Worm (Caenorhabditis elegans): ENCODE data around the gene pax-3.

Gene pax-3

DNA sequence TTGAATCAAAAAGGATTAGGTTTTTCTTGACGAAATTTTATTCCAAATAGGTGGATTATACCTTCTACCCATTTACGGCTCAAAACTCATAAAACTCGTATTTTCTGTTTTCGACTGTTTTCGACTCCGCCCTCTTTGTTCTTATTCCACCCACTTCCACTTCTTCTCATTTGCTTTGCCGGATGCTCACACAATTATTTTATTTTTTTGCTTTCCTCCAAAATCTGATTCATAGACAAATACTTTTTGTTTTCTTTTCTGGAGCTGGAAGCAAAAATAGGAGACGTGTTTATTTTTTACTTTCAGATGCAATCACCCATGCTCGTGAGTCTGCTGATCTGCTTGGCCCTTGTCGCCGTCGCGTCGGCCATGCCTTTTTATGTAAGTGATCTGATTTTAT lies 8.7 kb downstream of the pax-3 start, which contains the start of gene nlp-63:
Gene nlp-63 (plus strand): TSS at position 301 of the 400 bp plus-strand sequence.
- TF ChIP-seq nhr-47 (tag; optimal IDR thresholded peaks at IDR 0.05) (no peak), tbx-2 (tag; optimal IDR thresholded peaks at IDR 0.05) (no peak), fos-1 (tag; optimal IDR thresholded peaks at IDR 0.05) (no peak), dpl-1 (GFP tag; optimal IDR thresholded peaks at IDR 0.05) (no peak), efl-3 (GFP tag; optimal IDR thresholded peaks at IDR 0.05) (no peak), aha-1 (tag; optimal IDR thresholded peaks at IDR 0.05) (no peak), nhr-12 (tag; optimal IDR thresholded peaks at IDR 0.05) (no peak), fkh-8 (tag; optimal IDR thresholded peaks at IDR 0.05) (no peak), unc-130 (tag; optimal IDR thresholded peaks at IDR 0.05) (no peak), ceh-8 (GFP tag; optimal IDR thresholded peaks at IDR 0.05) (no peak)

DNA sequence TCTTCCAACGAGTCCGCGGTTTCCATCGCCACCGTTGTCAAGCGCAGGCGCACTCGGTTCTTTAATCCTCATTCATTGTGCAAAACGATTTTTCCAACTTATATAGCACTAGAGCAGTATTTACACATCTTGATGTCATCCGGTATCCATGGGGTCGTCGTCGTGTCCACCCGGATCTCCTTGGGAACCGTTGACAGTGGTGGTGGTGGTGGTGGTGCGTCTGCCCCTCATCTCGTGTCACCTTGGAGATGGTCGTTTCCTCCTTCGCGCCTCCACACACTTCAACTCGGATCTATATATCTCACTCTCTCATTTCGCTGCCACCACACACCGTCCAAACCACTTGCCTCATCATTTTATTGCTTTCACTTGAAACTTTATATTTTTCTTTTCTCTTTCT lies 16.4 kb downstream of the pax-3 start:
- peak; percentile 63 for TF ChIP-seq fkh-8 (tag; optimal IDR thresholded peaks at IDR 0.05)
- no peak for TF ChIP-seq ets-5 (GFP tag; IDR thresholded peaks at IDR 0.05)

DNA sequence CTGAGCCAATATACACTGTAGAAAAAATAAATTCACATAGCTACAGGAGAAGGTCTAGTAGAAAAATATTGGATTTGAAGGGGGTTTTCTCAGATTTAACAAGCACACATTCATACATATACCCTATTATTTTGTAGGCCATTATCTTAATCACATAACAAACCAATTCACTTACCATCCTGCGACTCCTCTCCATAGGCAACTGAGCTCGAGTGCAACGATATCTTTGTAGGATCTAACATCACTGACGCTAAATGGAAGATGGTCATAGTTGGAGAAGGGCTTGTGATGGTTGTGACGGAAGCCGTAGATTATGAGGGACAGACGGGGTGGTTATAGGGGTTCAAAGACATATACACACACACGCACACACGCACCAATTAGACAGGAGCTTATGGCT lies 17.8 kb downstream of the pax-3 start:
- TF ChIP-seq efl-1 (optimal IDR thresholded peaks at IDR 0.05) = no peak
- TF ChIP-seq efl-1 (GFP tag; optimal IDR thresholded peaks at IDR 0.05 in 1 of 2) = peak in 1 of 2 experiments; percentile 59
- TF ChIP-seq lir-3 (tag; optimal IDR thresholded peaks at IDR 0.05; ENCODE audit: poor library complexity) = no peak

DNA sequence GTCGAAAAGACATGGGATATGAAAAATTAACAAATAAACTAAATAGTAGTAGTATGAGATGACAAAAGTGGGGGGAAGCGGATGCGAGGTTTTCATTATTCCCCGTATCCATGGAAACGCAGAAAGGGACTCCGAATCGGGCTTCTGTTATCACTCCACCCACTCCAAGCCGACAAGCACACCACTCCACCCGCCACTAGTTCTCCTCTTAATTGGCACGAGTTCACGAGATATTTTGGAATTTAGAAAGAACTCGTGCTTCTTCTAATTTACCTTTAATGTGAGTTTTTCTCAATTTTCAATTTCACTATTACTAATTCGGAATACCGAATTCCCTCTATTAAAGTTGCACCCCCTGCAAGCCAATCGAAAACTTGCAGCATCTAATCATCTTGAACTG lies 20.0 kb downstream of the pax-3 start:
- no peak for TF ChIP-seq hpl-2 (GFP tag; optimal IDR thresholded peaks at IDR 0.05)
- TF ChIP-seq nhr-28 (tag; optimal IDR thresholded peaks at IDR 0.05) = no peak
- no peak for TF ChIP-seq ets-5 (GFP tag; IDR thresholded peaks at IDR 0.05)
- TF ChIP-seq elt-2 (tag; optimal IDR thresholded peaks at IDR 0.05) = no peak
- no peak for TF ChIP-seq unc-98 (GFP tag; IDR thresholded peaks at IDR 0.05)
- peak; percentile 37 for TF ChIP-seq dsc-1 (tag; optimal IDR thresholded peaks at IDR 0.05)
- TF ChIP-seq fkh-8 (tag; optimal IDR thresholded peaks at IDR 0.05) = peak; percentile 57

DNA sequence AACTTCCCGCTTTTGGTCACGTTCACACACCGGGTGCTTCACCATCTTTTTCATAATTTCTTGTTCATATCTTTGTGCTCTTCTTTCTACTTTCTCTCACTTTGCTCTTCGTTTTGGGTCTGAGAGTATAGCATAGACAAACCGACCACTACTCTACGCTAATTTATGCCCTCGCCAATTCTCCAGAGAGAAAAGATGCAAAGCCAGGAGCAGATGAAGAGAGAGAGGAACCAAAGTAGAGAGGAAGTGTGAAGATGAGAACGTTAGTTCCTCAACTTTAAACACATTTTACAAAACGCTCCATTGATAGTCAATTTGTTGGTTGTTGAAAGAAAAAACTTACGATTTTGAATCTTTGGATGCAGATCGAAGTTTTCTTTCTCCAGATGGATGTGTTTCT lies 21.4 kb downstream of the pax-3 start:
- TF ChIP-seq efl-1 (optimal IDR thresholded peaks at IDR 0.05) (no peak), efl-1 (GFP tag; optimal IDR thresholded peaks at IDR 0.05 in 1 of 2) (peak in 1 of 2 experiments; percentile 91), nhr-20 (tag; optimal IDR thresholded peaks at IDR 0.05) (no peak), C16A3.4 (tag; optimal IDR thresholded peaks at IDR 0.05) (no peak), mdl-1 (tag; optimal IDR thresholded peaks at IDR 0.05) (no peak), ceh-8 (GFP tag; optimal IDR thresholded peaks at IDR 0.05) (no peak), mef-2 (tag; optimal IDR thresholded peaks at IDR 0.05) (no peak)

DNA sequence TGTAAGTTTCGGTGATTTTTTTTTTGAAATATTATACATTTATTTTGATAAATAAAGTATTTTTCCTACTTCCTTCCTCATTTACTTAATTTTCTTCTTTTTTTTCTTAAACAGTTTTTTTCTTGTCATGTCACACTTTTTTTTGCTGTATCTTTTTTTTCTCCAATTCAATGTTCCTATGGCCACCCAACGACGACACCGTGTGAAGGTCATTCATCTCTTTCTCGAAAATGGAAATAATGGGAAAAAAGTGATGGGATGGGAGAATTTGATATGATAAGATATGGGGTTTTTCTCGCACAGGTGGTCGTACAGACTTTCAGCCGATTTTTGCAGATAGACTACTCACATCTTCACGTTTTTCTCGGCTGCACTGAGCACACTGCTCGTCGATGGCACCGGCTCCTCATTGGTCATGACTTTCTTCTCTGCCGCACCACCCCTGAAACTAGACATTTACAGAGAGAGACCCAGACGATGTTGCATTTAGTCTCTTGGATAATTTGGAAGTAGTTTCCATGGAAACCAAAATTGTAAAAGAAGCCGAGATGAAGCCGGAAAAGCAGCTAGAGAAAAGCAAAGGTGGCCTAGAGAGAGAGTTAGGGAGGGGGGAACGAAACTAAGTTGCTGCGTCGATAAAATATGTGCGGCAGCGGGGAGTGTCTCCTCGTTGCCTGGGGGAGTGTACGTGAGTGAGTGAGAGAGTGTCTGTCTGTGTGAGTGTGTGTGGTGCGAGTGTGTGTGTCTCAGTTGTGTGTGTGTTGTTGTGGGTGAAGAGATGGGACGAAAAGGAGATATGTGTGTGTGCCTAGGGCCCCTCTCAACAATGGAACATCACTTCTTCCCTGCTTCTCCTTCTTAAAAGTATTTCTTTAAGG lies 22.8 kb downstream of the pax-3 start, which contains the start of gene daf-19:
Gene daf-19 (minus strand): TSS at position 442 of the 878 bp plus-strand sequence.
- TF ChIP-seq nhr-12 (tag; optimal IDR thresholded peaks at IDR 0.05) (no peak), zag-1 (tag; optimal IDR thresholded peaks at IDR 0.05) (no peak), mdl-1 (tag; optimal IDR thresholded peaks at IDR 0.05) (no peak), fkh-8 (tag; optimal IDR thresholded peaks at IDR 0.05) (peak; percentile 96), hpl-2 (GFP tag; optimal IDR thresholded peaks at IDR 0.05) (no peak), unc-30 (tag; optimal IDR thresholded peaks at IDR 0.05) (no peak), nhr-76 (tag; optimal IDR thresholded peaks at IDR 0.05) (no peak), fos-1 (tag; optimal IDR thresholded peaks at IDR 0.05) (peak; percentile 61), lsy-2 (tag; optimal IDR thresholded peaks at IDR 0.05) (peak; percentile 48 to 59), lin-39 (tag; optimal IDR thresholded peaks at IDR 0.05) (no peak), unc-98 (GFP tag; IDR thresholded peaks at IDR 0.05) (no peak), sup-37 (GFP tag; optimal IDR thresholded peaks at IDR 0.05) (no peak), unc-130 (tag; optimal IDR thresholded peaks at IDR 0.05) (no peak), ceh-88 (GFP tag; IDR thresholded peaks at IDR 0.05) (no peak), xbp-1 (tag; optimal IDR thresholded peaks at IDR 0.05) (peak; percentile 30), lin-13 (GFP tag; optimal IDR thresholded peaks at IDR 0.05) (no peak), nhr-71 (tag; optimal IDR thresholded peaks at IDR 0.05) (peak; percentile 66), nhr-84 (tag; optimal IDR thresholded peaks at IDR 0.05) (no peak), snu-23 (GFP tag; optimal IDR thresholded peaks at IDR 0.05) (peak; percentile 70), dsc-1 (tag; optimal IDR thresholded peaks at IDR 0.05) (peak; percentile 68), skn-1 (tag; optimal IDR thresholded peaks at IDR 0.05) (peak; percentile 49), rnt-1 (tag; optimal IDR thresholded peaks at IDR 0.05) (peak; percentile 50), jun-1 (tag; optimal IDR thresholded peaks at IDR 0.05) (peak; percentile 11), unc-62 (GFP tag; optimal IDR thresholded peaks at IDR 0.05) (no peak), alr-1 (tag; optimal IDR thresholded peaks at IDR 0.05; ENCODE audit: borderline replicate concordance) (no peak), F16B12.6 (tag; optimal IDR thresholded peaks at IDR 0.05) (no peak)

Data from whole organism, L1 larva.